Worm (Caenorhabditis elegans) whole organism, early embryonic: ENCODE data around the gene skn-1.

Experiments
- B0310.2 ChIP-seq: sonication (generic microtip); optimal IDR thresholded peaks from 2 replicates; lab custom pipeline; 2016; ENCODE audit warnings: mild to moderate bottlenecking, missing genetic modification characterization, missing compliant biosample characterization
- F13C5.2 ChIP-seq: sonication (generic microtip); optimal IDR thresholded peaks from 2 replicates; lab custom pipeline; 2017; ENCODE audit warnings: mild to moderate bottlenecking, missing genetic modification characterization, inconsistent platforms, missing compliant biosample characterization
- aly-1 ChIP-seq: sonication (generic microtip); optimal IDR thresholded peaks from 2 replicates; lab custom pipeline; 2016; ENCODE audit warnings: missing genetic modification characterization, missing compliant biosample characterization
- ama-1 ChIP-seq: fragments of 150-350 bp; optimal IDR thresholded peaks from 2 replicates; lab custom pipeline; 2014
- ceh-13 ChIP-seq: fragments of 200-800 bp; sonication (Bioruptor generic); optimal IDR thresholded peaks from 2 replicates; lab custom pipeline; 2018; ENCODE audit warnings: mild to moderate bottlenecking, missing genetic modification characterization, missing compliant biosample characterization
- ceh-36 ChIP-seq: sonication (generic microtip); optimal IDR thresholded peaks from 2 replicates; lab custom pipeline; 2016; ENCODE audit warnings: missing genetic modification characterization, inconsistent platforms, missing compliant biosample characterization
- ets-7 ChIP-seq: sonication (generic microtip); optimal IDR thresholded peaks from 2 replicates; lab custom pipeline; 2016; ENCODE audit warnings: missing genotype, missing genetic modification characterization, missing compliant biosample characterization
- flt-1 ChIP-seq: fragments of 200-800 bp; sonication (Bioruptor generic); IDR thresholded peaks from 2 replicates; pipeline ENCODE4 v1.3.6; 2022; ENCODE audit warnings: missing genetic modification characterization, missing compliant biosample characterization
- hmbx-1 ChIP-seq: sonication (generic microtip); optimal IDR thresholded peaks from 2 replicates; lab custom pipeline; 2016; ENCODE audit warnings: mild to moderate bottlenecking, missing genetic modification characterization, missing compliant biosample characterization
- hmg-4 ChIP-seq: fragments of 200-800 bp; sonication (Bioruptor generic); optimal IDR thresholded peaks from 2 replicates; lab custom pipeline; 2018; ENCODE audit warnings: mild to moderate bottlenecking, missing genetic modification characterization, missing compliant biosample characterization
- hnd-1 ChIP-seq: sonication (generic microtip); optimal IDR thresholded peaks from 2 replicates; lab custom pipeline; 2016; ENCODE audit warnings: missing genetic modification characterization, missing compliant biosample characterization
- pes-1 ChIP-seq: fragments of 200-800 bp; sonication (Bioruptor generic); IDR thresholded peaks from 2 replicates; pipeline ENCODE4 v1.3.6; 2022; ENCODE audit warnings: missing genetic modification reagents, missing genetic modification characterization, missing compliant biosample characterization
- scrt-1 ChIP-seq: fragments of 200-800 bp; sonication (Bioruptor generic); IDR thresholded peaks from 2 replicates; pipeline ENCODE4 v1.3.6; 2022; ENCODE audit warnings: missing genetic modification characterization, missing compliant biosample characterization
- sea-1 ChIP-seq: fragments of 200-800 bp; sonication (Bioruptor generic); conservative IDR thresholded peaks from 2 replicates; pipeline ENCODE4 v1.3.6; 2022; ENCODE audit warnings: missing genetic modification characterization, missing compliant biosample characterization
- tbx-11 ChIP-seq: fragments of 200-800 bp; sonication (Bioruptor generic); IDR thresholded peaks from 2 replicates; pipeline ENCODE4 v1.3.6; 2022; ENCODE audit warnings: missing genetic modification characterization, missing compliant biosample characterization
- tbx-37 ChIP-seq: fragments of 200-800 bp; sonication (Bioruptor generic); conservative IDR thresholded peaks from 2 replicates; pipeline ENCODE4 v1.3.6; 2022; ENCODE audit warnings: missing genetic modification reagents, missing genetic modification characterization, missing compliant biosample characterization
- tra-4 ChIP-seq: sonication (generic microtip); optimal IDR thresholded peaks from 2 replicates; lab custom pipeline; 2017; ENCODE audit warnings: missing genetic modification characterization, missing compliant biosample characterization

Gene skn-1

ce11 chrIV:5662886-5663285, 2.7 kb upstream of the skn-1 start:
- TF ChIP-seq ets-7 (tag; lab: Kevin White, UChicago) = no peak
- TF ChIP-seq tra-4 (tag; lab: Kevin White, UChicago) = no peak
- no peak for TF ChIP-seq ceh-36
- TF ChIP-seq hmg-4 (GFP tag; lab: Kevin White, UChicago) = no peak
- TF ChIP-seq F13C5.2 (tag; lab: Kevin White, UChicago) = no peak
- TF ChIP-seq tbx-11 (GFP tag; lab: Robert Waterston, UW) = no peak
- TF ChIP-seq ceh-13 (GFP tag; lab: Kevin White, UChicago) = no peak
- TF ChIP-seq sea-1 (GFP tag; lab: Robert Waterston, UW) = no peak
- no peak for TF ChIP-seq ama-1
- no peak for TF ChIP-seq pes-1 (GFP tag; lab: Robert Waterston, UW)
- no peak for TF ChIP-seq scrt-1

ce11 chrIV:5662073-5662472, 1.9 kb upstream of the skn-1 start:
- TF ChIP-seq flt-1 (no peak), aly-1 (tag; lab: Kevin White, UChicago) (no peak), sea-1 (GFP tag; lab: Robert Waterston, UW) (no peak), B0310.2 (tag; lab: Kevin White, UChicago) (no peak), ama-1 (no peak), ets-7 (tag; lab: Kevin White, UChicago) (no peak), F13C5.2 (tag; lab: Kevin White, UChicago) (no peak), hnd-1 (no peak), pes-1 (GFP tag; lab: Robert Waterston, UW) (no peak), tra-4 (tag; lab: Kevin White, UChicago) (no peak), ceh-36 (no peak), tbx-37 (no peak), tbx-11 (GFP tag; lab: Robert Waterston, UW) (no peak), scrt-1 (no peak), hmg-4 (GFP tag; lab: Kevin White, UChicago) (no peak), hmbx-1 (tag; lab: Kevin White, UChicago) (no peak)

ce11 chrIV:5659461-5659860, 723 bp downstream of the skn-1 start:
- TF ChIP-seq aly-1 (tag; lab: Kevin White, UChicago) (no peak), flt-1 (no peak), pes-1 (GFP tag; lab: Robert Waterston, UW) (no peak), B0310.2 (tag; lab: Kevin White, UChicago) (no peak), ceh-13 (GFP tag; lab: Kevin White, UChicago) (no peak), hmg-4 (GFP tag; lab: Kevin White, UChicago) (no peak), scrt-1 (no peak), ama-1 (no peak), hnd-1 (no peak), F13C5.2 (tag; lab: Kevin White, UChicago) (no peak), ceh-36 (no peak), tra-4 (tag; lab: Kevin White, UChicago) (no peak), hmbx-1 (tag; lab: Kevin White, UChicago) (no peak), tbx-11 (GFP tag; lab: Robert Waterston, UW) (no peak), sea-1 (GFP tag; lab: Robert Waterston, UW) (no peak), ets-7 (tag; lab: Kevin White, UChicago) (no peak)

- TF ChIP-seq sea-1 (GFP tag; lab: Robert Waterston, UW) (no peak), B0310.2 (tag; lab: Kevin White, UChicago) (no peak), pes-1 (GFP tag; lab: Robert Waterston, UW) (no peak), hmg-4 (GFP tag; lab: Kevin White, UChicago) (no peak), tbx-37 (no peak), ets-7 (tag; lab: Kevin White, UChicago) (no peak), tbx-11 (GFP tag; lab: Robert Waterston, UW) (no peak), ceh-13 (GFP tag; lab: Kevin White, UChicago) (no peak), scrt-1 (no peak), tra-4 (tag; lab: Kevin White, UChicago) (no peak), ama-1 (no peak), ceh-36 (no peak), F13C5.2 (tag; lab: Kevin White, UChicago) (no peak), aly-1 (tag; lab: Kevin White, UChicago) (no peak), flt-1 (no peak), hmbx-1 (tag; lab: Kevin White, UChicago) (no peak), hnd-1 (no peak)
Measured at ce11 chrIV:5658897-5659296, 1.3 kb downstream of the skn-1 start.

- TF ChIP-seq ama-1 = no peak
- TF ChIP-seq B0310.2 (tag; lab: Kevin White, UChicago) = no peak
- TF ChIP-seq scrt-1 = no peak
- TF ChIP-seq sea-1 (GFP tag; lab: Robert Waterston, UW) = no peak
- TF ChIP-seq hmbx-1 (tag; lab: Kevin White, UChicago) = no peak
- TF ChIP-seq F13C5.2 (tag; lab: Kevin White, UChicago) = no peak
- TF ChIP-seq ets-7 (tag; lab: Kevin White, UChicago) = no peak
- no peak for TF ChIP-seq flt-1
- TF ChIP-seq ceh-36 = no peak
- no peak for TF ChIP-seq hnd-1
- TF ChIP-seq tbx-37 = no peak
- no peak for TF ChIP-seq ceh-13 (GFP tag; lab: Kevin White, UChicago)
- TF ChIP-seq tra-4 (tag; lab: Kevin White, UChicago) = no peak
- TF ChIP-seq tbx-11 (GFP tag; lab: Robert Waterston, UW) = no peak
- no peak for TF ChIP-seq hmg-4 (GFP tag; lab: Kevin White, UChicago)
- no peak for TF ChIP-seq aly-1 (tag; lab: Kevin White, UChicago)
- TF ChIP-seq pes-1 (GFP tag; lab: Robert Waterston, UW) = no peak
Measured at ce11 chrIV:5658225-5658624, 2.0 kb downstream of the skn-1 start.

ce11 chrIV:5657126-5657666, 3.0 kb downstream of the skn-1 start:
- TF ChIP-seq tbx-37 (no peak), B0310.2 (tag; lab: Kevin White, UChicago) (no peak), ceh-36 (no peak), hmg-4 (GFP tag; lab: Kevin White, UChicago) (no peak), scrt-1 (no peak), pes-1 (GFP tag; lab: Robert Waterston, UW) (no peak), sea-1 (GFP tag; lab: Robert Waterston, UW) (no peak)

ce11 chrIV:5655966-5656389, 4.2 kb downstream of the skn-1 start:
- no peak for TF ChIP-seq ama-1
- no peak for TF ChIP-seq ceh-36
- no peak for TF ChIP-seq tra-4 (tag; lab: Kevin White, UChicago)
- no peak for TF ChIP-seq flt-1
- TF ChIP-seq ceh-13 (GFP tag; lab: Kevin White, UChicago) = no peak
